Worm (Caenorhabditis elegans) whole organism, midembryonic: ENCODE measurements around the gene mtre-1.

Source experiments
- cog-1 ChIP-seq: sonication (generic microtip); optimal IDR thresholded peaks from 2 replicates; lab custom pipeline; 2016; ENCODE audit warnings: missing genetic modification characterization, missing compliant biosample characterization
- flt-1 ChIP-seq: fragments of 200-800 bp; sonication (Bioruptor generic); IDR thresholded peaks from 2 replicates; pipeline ENCODE4 v1.3.6; 2022; ENCODE audit warnings: missing genetic modification characterization, missing compliant biosample characterization
- klf-2 ChIP-seq: fragments of 200-800 bp; sonication (Bioruptor generic); conservative IDR thresholded peaks from 2 replicates; pipeline ENCODE4 v1.3.6; 2022; ENCODE audit warnings: missing genetic modification reagents, missing genetic modification characterization, missing compliant biosample characterization
- med-1 ChIP-seq: sonication (generic microtip); optimal IDR thresholded peaks from 2 replicates; lab custom pipeline; 2017; ENCODE audit warnings: missing genetic modification characterization, mild to moderate bottlenecking, missing compliant biosample characterization, antibody characterized with exemption, missing genetic modification reagents; ENCODE audit not compliant: insufficient read depth
- tab-1 ChIP-seq: fragments of 200-800 bp; sonication (Bioruptor generic); IDR thresholded peaks from 2 replicates; pipeline ENCODE4 v1.3.6; 2022; ENCODE audit warnings: missing genetic modification characterization, missing compliant biosample characterization
- ztf-23 ChIP-seq: fragments of 200-800 bp; sonication (Bioruptor generic); IDR thresholded peaks from 2 replicates; pipeline ENCODE4 v1.3.6; 2022; ENCODE audit warnings: missing genetic modification reagents, missing genetic modification characterization, missing compliant biosample characterization
- ztf-29 ChIP-seq: fragments of 200-800 bp; sonication (Bioruptor generic); IDR thresholded peaks from 2 replicates; pipeline ENCODE4 v1.3.6; 2022; ENCODE audit warnings: missing genetic modification reagents, missing genetic modification characterization, missing compliant biosample characterization

DNA sequence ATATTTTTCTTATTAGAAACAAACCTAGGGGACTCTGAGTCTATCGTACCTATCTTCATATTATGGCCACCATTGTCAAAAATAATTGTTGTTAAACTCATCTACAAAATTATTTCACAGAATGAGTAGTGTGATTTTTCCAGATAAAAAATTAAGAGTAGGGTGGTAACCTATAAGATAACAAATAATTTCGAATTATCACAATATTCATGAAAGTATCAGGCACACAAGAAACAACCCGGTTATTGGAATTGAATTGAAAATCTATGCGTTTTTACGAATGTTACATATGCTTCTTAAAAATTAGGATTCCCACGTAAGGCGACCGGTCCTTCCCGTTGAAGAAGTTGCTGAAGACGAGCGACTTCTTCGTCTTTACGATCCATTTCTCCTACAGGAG is 13.1 kb downstream of the mtre-1 start, which contains the start of gene arp-6:
- TF ChIP-seq klf-2 (GFP tag; lab: Robert Waterston, UW) = no peak
- TF ChIP-seq flt-1 = no peak
- TF ChIP-seq tab-1 = no peak
- TF ChIP-seq cog-1 (tag; lab: Kevin White, UChicago) = no peak
- no peak for TF ChIP-seq ztf-23
- TF ChIP-seq med-1 (GFP tag; lab: Kevin White, UChicago) = no peak
- no peak for TF ChIP-seq ztf-29 (GFP tag; lab: Robert Waterston, UW)
